Worm (Caenorhabditis elegans) whole organism, mixed stage, embryonic: ENCODE measurements around the gene F11A5.18.

Source experiments
- nhr-12 ChIP-seq: fragments of 150-350 bp; optimal IDR thresholded peaks from 2 replicates; lab custom pipeline; 2014; ENCODE audit warnings: missing biosample characterization, missing genetic modification characterization
- nhr-76 ChIP-seq: sonication (generic microtip); optimal IDR thresholded peaks from 2 replicates; lab custom pipeline; 2017; ENCODE audit warnings: missing biosample characterization, missing genetic modification characterization
- sptf-1 ChIP-seq: sonication (generic microtip); optimal IDR thresholded peaks from 2 replicates; lab custom pipeline; 2017; ENCODE audit warnings: mild to moderate bottlenecking, missing genetic modification characterization, moderate library complexity, missing compliant biosample characterization
- ztf-11 ChIP-seq: fragments of 150-350 bp; optimal IDR thresholded peaks from 2 replicates; lab custom pipeline; 2014; ENCODE audit warnings: missing biosample characterization, missing genetic modification characterization

ce11 chrV:16195379-16195778 lies 7.3 kb upstream of the F11A5.18 start, which contains the start of gene rabr-3:
- TF ChIP-seq nhr-76 (tag; lab: Kevin White, UChicago) (no peak), nhr-12 (tag; lab: Kevin White, UChicago) (no peak), sptf-1 (tag; lab: Kevin White, UChicago) (no peak), ztf-11 (tag; lab: Kevin White, UChicago) (no peak)
